Worm (Caenorhabditis elegans): ENCODE data around the gene Y38F2AL.12.
A peak's percentile ranks its signal among the peaks of the same experiment; 100 is the strongest.

The Y38F2AL.12 gene

DNA sequence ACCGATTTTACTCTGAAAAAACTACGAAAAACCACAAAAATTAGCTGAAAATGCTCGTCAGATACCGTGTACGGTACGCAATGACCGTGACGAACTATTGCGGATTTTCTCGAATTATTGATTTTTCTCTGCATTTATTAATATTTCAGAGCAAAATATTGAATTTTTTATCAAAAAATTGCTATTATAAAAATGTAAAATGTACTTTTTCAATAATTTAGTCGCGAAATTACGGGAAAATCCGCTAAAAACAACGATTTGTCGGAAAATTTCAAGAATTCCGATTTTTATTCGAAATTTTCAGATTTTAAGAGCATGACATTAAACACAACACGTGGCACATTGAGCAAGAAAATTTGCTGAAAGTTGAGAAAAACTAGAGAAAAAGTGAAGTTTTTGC lies at the start of gene Y38F2AL.12:
TSS of gene Y38F2AL.12 (plus strand) at position 301 of the 400 bp plus-strand sequence.
- TF ChIP-seq pes-1 (GFP tag; IDR thresholded peaks at IDR 0.05) (no peak), aly-1 (tag; optimal IDR thresholded peaks at IDR 0.05) (no peak), hmbx-1 (tag; optimal IDR thresholded peaks at IDR 0.05) (no peak), B0310.2 (tag; optimal IDR thresholded peaks at IDR 0.05) (no peak), scrt-1 (GFP tag; IDR thresholded peaks at IDR 0.05) (no peak), tra-4 (tag; optimal IDR thresholded peaks at IDR 0.05) (no peak), tbx-11 (GFP tag; IDR thresholded peaks at IDR 0.05) (no peak)

DNA sequence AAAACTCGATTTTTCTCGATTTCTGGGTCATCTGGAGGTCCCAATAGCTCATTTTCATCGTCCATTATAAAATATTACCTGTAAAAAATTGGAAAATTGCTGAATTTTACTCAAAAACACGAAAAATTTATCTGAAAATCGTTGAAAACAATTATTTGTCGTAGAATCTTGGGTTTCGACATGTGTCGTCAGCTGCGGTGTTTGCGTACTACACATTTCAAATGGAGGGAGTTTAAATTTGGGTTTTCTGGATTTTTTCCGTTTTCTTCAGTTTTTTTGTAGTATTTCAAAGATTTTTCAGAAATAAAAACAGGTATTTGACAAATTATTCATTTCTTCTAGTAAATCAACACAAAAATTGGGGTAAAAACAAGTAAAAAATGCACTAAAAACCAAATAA lies 40.8 kb upstream of the Y38F2AL.12 start, which contains the start of gene M70.5:
TSS of gene M70.5 (minus strand) at position 78 of the 400 bp plus-strand sequence.
- TF ChIP-seq scrt-1 (GFP tag; IDR thresholded peaks at IDR 0.05), result 0 out of 2 replicates have a peak, but pooled peaks have one; percentile 31

DNA sequence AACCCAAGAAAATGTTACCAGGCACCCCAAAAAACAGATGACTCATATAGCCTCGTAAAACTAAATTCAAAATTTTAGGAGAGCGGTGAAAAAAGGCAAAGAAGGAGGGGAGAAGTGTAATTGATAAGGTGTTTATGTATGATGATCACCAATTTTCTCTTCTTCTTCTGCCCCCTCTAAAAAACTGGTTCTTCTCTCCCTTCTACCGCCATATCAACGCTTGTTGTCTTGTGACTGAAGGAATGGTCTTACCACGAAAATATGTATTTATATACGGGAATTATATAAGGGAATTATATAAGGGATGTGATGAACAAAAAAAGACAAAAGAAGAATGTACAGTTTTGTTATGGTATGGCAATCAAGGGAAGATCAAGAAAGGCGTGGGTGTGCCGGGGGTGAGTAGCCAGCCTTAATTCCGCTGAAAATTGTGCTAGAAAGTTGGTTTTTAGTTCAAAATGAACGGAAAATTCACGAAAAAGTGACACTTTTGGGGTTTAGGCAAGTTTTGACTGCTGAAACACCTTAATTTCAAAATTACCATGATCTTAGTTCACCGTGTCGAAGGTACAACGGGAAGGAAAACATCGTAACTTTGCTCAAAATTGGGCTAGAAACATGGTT lies 34.9 kb upstream of the Y38F2AL.12 start:
- no peak for TF ChIP-seq hmg-4 (GFP tag; optimal IDR thresholded peaks at IDR 0.05)

DNA sequence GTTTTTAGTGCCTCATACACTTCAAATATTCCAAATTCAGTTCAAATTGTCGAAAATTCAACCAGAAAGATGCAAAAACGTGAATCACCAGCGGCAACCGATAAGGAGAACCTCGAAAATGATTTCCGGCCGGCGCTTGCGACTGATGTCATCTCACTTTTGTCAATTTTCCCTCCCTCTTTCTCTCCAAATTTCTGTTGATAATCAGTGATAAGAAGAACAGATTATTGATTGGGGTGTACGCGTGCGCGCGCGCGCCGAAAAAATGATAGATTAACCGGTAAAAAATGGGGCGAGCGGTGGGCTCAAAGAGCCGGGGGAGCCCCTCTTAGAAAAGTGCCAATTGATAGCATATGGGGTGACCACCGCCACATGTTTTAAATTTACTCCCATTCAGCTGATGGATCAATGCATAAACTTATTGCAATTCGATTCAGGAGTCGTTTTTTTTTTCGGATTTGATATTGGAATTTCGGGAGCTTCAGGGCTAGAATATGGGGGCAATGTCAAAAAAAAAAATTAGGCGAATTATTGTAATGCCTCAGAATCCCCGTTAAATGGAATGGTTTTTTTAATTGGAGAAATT lies 31.8 kb upstream of the Y38F2AL.12 start:
- TF ChIP-seq pes-1 (GFP tag; IDR thresholded peaks at IDR 0.05), result 0 out of 2 replicates have a peak, but pooled peaks have one; percentile 4
- no peak for TF ChIP-seq ets-7 (tag; optimal IDR thresholded peaks at IDR 0.05)

DNA sequence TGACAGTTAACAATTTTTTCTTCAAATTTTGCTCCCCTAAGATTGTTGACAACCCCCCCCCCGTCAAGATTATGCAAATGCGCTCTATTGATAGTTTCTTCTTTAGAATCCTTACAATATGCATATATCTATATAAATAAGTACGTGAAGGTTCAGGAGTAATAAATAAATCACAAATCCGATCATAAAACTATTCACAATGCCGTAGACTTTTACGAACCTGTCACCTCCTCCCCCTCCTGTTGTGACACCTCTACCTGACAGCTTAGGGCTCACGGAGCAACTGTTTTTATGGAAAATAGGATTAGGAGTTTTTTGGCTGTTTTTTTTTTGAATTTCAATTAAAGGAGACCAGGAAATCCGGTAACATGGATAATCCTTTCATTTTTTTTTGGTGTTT lies 24.3 kb upstream of the Y38F2AL.12 start:
- TF ChIP-seq F13C5.2 (tag; optimal IDR thresholded peaks at IDR 0.05) (no peak), ceh-13 (GFP tag; optimal IDR thresholded peaks at IDR 0.05) (no peak), hmbx-1 (tag; optimal IDR thresholded peaks at IDR 0.05) (no peak), sea-1 (GFP tag; conservative IDR thresholded peaks at IDR 0.05) (no peak), B0310.2 (tag; optimal IDR thresholded peaks at IDR 0.05) (no peak), hmg-4 (GFP tag; optimal IDR thresholded peaks at IDR 0.05) (no peak), tbx-37 (GFP tag; conservative IDR thresholded peaks at IDR 0.05) (no peak), ama-1 (optimal IDR thresholded peaks at IDR 0.05) (no peak), ets-7 (tag; optimal IDR thresholded peaks at IDR 0.05) (no peak), ceh-36 (tag; optimal IDR thresholded peaks at IDR 0.05) (no peak)

DNA sequence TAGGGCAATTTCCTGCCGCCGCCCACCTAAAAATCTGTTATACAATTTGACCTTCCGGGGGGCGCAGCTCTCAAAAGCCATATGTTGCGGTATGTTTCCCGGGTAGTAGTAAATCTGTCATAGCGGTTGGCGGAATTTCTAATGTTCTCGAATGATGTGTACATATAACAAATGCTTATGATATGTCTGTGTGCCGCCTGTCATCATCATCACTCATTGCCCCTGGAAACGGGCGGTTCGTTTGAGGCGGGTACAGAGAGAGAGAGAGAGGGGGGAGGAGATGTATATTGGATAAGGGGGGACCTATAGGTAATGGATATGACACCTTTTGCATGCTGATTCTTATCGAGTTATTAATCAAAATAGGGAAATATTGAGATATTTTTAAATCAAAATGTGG lies 19.7 kb upstream of the Y38F2AL.12 start:
- TF ChIP-seq hmbx-1 (tag; optimal IDR thresholded peaks at IDR 0.05) (no peak), hmg-4 (GFP tag; optimal IDR thresholded peaks at IDR 0.05) (no peak), sea-1 (GFP tag; conservative IDR thresholded peaks at IDR 0.05) (no peak), aly-1 (tag; optimal IDR thresholded peaks at IDR 0.05) (no peak), tbx-11 (GFP tag; IDR thresholded peaks at IDR 0.05) (no peak), hnd-1 (tag; optimal IDR thresholded peaks at IDR 0.05) (no peak), ceh-13 (GFP tag; optimal IDR thresholded peaks at IDR 0.05) (no peak), B0310.2 (tag; optimal IDR thresholded peaks at IDR 0.05) (no peak)

DNA sequence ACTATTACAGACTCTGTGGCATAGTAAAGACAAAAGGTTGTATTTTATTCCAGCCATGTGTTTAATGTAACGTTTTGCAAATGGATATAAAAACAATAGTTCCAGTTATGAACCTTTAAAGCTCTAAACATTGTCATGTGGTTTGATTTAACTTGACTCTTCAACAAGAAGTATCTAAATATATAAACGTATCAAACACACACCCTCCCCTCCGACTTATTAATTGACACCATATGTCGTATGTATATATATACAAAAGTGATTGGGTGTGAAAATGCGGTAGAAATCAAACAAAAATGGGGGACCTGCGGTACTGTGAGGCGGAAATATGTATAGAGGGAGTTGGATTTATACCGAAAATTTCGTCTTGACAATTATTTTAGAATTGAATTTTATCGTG lies 18.0 kb upstream of the Y38F2AL.12 start:
- no peak for TF ChIP-seq ets-7 (tag; optimal IDR thresholded peaks at IDR 0.05)
- TF ChIP-seq hmg-4 (GFP tag; optimal IDR thresholded peaks at IDR 0.05), result no peak
- no peak for TF ChIP-seq aly-1 (tag; optimal IDR thresholded peaks at IDR 0.05)
- TF ChIP-seq hnd-1 (tag; optimal IDR thresholded peaks at IDR 0.05), result no peak
- no peak for TF ChIP-seq tbx-11 (GFP tag; IDR thresholded peaks at IDR 0.05)
- TF ChIP-seq sea-1 (GFP tag; conservative IDR thresholded peaks at IDR 0.05), result no peak
- no peak for TF ChIP-seq B0310.2 (tag; optimal IDR thresholded peaks at IDR 0.05)
- TF ChIP-seq pes-1 (GFP tag; IDR thresholded peaks at IDR 0.05), result no peak
- TF ChIP-seq F13C5.2 (tag; optimal IDR thresholded peaks at IDR 0.05), result no peak
- no peak for TF ChIP-seq flt-1 (GFP tag; IDR thresholded peaks at IDR 0.05)
- TF ChIP-seq tbx-37 (GFP tag; conservative IDR thresholded peaks at IDR 0.05), result no peak
- no peak for TF ChIP-seq ama-1 (optimal IDR thresholded peaks at IDR 0.05)
- no peak for TF ChIP-seq ceh-36 (tag; optimal IDR thresholded peaks at IDR 0.05)
- TF ChIP-seq ceh-13 (GFP tag; optimal IDR thresholded peaks at IDR 0.05), result no peak
- TF ChIP-seq hmbx-1 (tag; optimal IDR thresholded peaks at IDR 0.05), result no peak
- TF ChIP-seq tra-4 (tag; optimal IDR thresholded peaks at IDR 0.05), result no peak

DNA sequence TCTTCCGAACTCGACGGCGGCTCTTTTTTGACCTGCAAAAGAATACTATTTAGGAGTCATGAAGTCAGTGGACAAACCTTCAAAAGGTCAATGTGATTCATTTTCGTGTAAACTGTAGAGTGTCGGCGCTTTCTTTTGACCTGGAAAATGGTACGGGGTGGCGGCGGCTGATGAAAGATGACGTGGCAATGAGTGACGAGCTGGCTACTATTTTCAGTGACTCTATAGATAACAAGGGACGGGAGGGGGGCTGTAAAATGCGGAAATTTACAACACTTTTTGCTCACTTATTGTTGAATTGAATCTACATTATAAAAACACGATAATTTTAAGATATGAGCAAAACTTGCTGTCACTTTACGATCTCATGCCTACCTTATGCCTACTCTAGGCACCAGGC lies 16.2 kb upstream of the Y38F2AL.12 start, which contains the start of gene lin-1:
TSS of gene lin-1 (minus strand) at position 101 of the 400 bp plus-strand sequence.
- TF ChIP-seq hnd-1 (tag; optimal IDR thresholded peaks at IDR 0.05) (no peak), tra-4 (tag; optimal IDR thresholded peaks at IDR 0.05) (no peak), tbx-37 (GFP tag; conservative IDR thresholded peaks at IDR 0.05) (no peak), ets-7 (tag; optimal IDR thresholded peaks at IDR 0.05) (no peak), hmg-4 (GFP tag; optimal IDR thresholded peaks at IDR 0.05) (no peak), scrt-1 (GFP tag; IDR thresholded peaks at IDR 0.05) (no peak), tbx-11 (GFP tag; IDR thresholded peaks at IDR 0.05) (no peak), hmbx-1 (tag; optimal IDR thresholded peaks at IDR 0.05) (no peak), ama-1 (optimal IDR thresholded peaks at IDR 0.05) (no peak), flt-1 (GFP tag; IDR thresholded peaks at IDR 0.05) (no peak), ceh-13 (GFP tag; optimal IDR thresholded peaks at IDR 0.05) (no peak), pes-1 (GFP tag; IDR thresholded peaks at IDR 0.05) (no peak), aly-1 (tag; optimal IDR thresholded peaks at IDR 0.05) (no peak)

DNA sequence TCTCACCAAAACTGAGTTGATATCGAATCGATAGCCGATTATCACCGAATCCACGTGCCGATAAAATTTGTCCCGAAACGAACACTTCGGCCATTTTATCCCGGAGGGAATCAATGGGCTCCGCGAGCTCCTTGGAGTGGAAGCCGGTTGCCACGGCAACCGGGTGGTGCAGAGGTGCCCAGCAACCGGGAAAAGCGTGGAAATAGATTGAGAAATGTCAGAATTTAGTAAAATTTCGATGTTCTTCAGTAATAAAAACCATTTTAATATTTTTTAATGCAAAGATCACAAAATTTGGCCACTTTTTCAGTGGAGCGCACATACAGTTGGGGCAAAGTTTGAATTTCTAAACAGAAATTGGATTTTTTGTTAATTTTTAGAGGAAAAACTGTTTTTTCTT lies 9.9 kb upstream of the Y38F2AL.12 start, which contains the start of gene mksr-2:
TSS of gene mksr-2 (minus strand) at position 101 of the 400 bp plus-strand sequence.
- TF ChIP-seq ceh-36 (tag; optimal IDR thresholded peaks at IDR 0.05), result no peak
